Fruit fly (Drosophila melanogaster) whole organism, prepupa: ENCODE measurements around the gene Pak.

Experiments used
- CG10631 ChIP-seq: fragments of 200-800 bp; sonication (Bioruptor generic); optimal IDR thresholded peaks from 2 replicates; lab custom pipeline; 2016; ENCODE audit warnings: missing biosample characterization, missing genetic modification characterization
- CG11294 ChIP-seq: fragments of 200-800 bp; sonication (Bioruptor generic); IDR thresholded peaks from 2 replicates; pipeline ENCODE4 v1.3.6; 2022; ENCODE audit warnings: missing biosample characterization, missing genetic modification characterization
- CG15336 ChIP-seq: fragments of 200-800 bp; sonication (Bioruptor generic); IDR thresholded peaks from 2 replicates; pipeline ENCODE4 v1.3.6; 2022; ENCODE audit warnings: missing biosample characterization, missing genetic modification characterization
- CG1621 ChIP-seq: fragments of 200-800 bp; sonication (Bioruptor generic); optimal IDR thresholded peaks from 3 replicates; lab custom pipeline; 2018; ENCODE audit warnings: missing biosample characterization, mild to moderate bottlenecking, missing genetic modification characterization
- CG34406 ChIP-seq: fragments of 200-800 bp; sonication (Bioruptor generic); optimal IDR thresholded peaks from 3 replicates; lab custom pipeline; 2016; ENCODE audit warnings: missing biosample characterization, missing genetic modification characterization
- CG3919 ChIP-seq: fragments of 200-800 bp; sonication (Bioruptor generic); optimal IDR thresholded peaks from 3 replicates; lab custom pipeline; 2016; ENCODE audit warnings: missing biosample characterization, missing genetic modification characterization
- CG4318 ChIP-seq: fragments of 200-800 bp; sonication (Bioruptor generic); optimal IDR thresholded peaks from 3 replicates; lab custom pipeline; 2017; ENCODE audit warnings: missing biosample characterization, mild to moderate bottlenecking, missing genetic modification characterization
- CG6163 ChIP-seq: fragments of 200-800 bp; sonication (Bioruptor generic); IDR thresholded peaks from 3 replicates; pipeline ENCODE4 v1.3.6; 2022; ENCODE audit warnings: missing biosample characterization, missing genetic modification characterization
- CG6276 ChIP-seq: fragments of 200-800 bp; sonication (Bioruptor generic); optimal IDR thresholded peaks from 2 replicates; lab custom pipeline; 2017; ENCODE audit warnings: missing biosample characterization, mild to moderate bottlenecking, missing genetic modification characterization
- CG6792 ChIP-seq: fragments of 200-800 bp; sonication (Bioruptor generic); optimal IDR thresholded peaks from 3 replicates; lab custom pipeline; 2016; ENCODE audit warnings: missing biosample characterization, missing genetic modification characterization
- CG6808 ChIP-seq: fragments of 200-800 bp; sonication (Bioruptor generic); optimal IDR thresholded peaks from 3 replicates; lab custom pipeline; 2017; ENCODE audit warnings: missing biosample characterization, missing genetic modification characterization, mild to moderate bottlenecking, moderate library complexity, missing genetic modification reagents
- CG6854 ChIP-seq: fragments of 200-800 bp; sonication (Bioruptor generic); optimal IDR thresholded peaks from 2 replicates; lab custom pipeline; 2017; ENCODE audit warnings: missing biosample characterization, mild to moderate bottlenecking, missing genetic modification characterization
- CG7368 ChIP-seq: fragments of 200-800 bp; sonication (Bioruptor generic); optimal IDR thresholded peaks from 3 replicates; lab custom pipeline; 2016; ENCODE audit warnings: missing biosample characterization, missing genetic modification characterization
- CG8632 ChIP-seq: fragments of 200-800 bp; sonication (Bioruptor generic); optimal IDR thresholded peaks from 3 replicates; lab custom pipeline; 2016; ENCODE audit warnings: missing biosample characterization, missing genetic modification characterization
- CG9139 ChIP-seq: fragments of 200-800 bp; sonication (Bioruptor generic); optimal IDR thresholded peaks from 3 replicates; lab custom pipeline; 2017; ENCODE audit warnings: missing biosample characterization, mild to moderate bottlenecking, missing genetic modification characterization
- Eip75B ChIP-seq: fragments of 200-800 bp; sonication (Bioruptor generic); optimal IDR thresholded peaks from 3 replicates; lab custom pipeline; 2016; ENCODE audit warnings: missing biosample characterization, missing genetic modification characterization
- Eip78C ChIP-seq: fragments of 200-800 bp; sonication (Bioruptor generic); peaks from one replicate; lab custom pipeline; 2016; ENCODE audit warnings: missing biosample characterization, missing genetic modification characterization
- Eip93F ChIP-seq: fragments of 200-800 bp; sonication (Bioruptor generic); optimal IDR thresholded peaks from 2 replicates; lab custom pipeline; 2016; ENCODE audit warnings: missing biosample characterization, mild to moderate bottlenecking, missing genetic modification characterization
- Gug ChIP-seq: fragments of 200-800 bp; sonication (Bioruptor generic); IDR thresholded peaks from 2 replicates; pipeline ENCODE4 v1.3.6; 2022; ENCODE audit warnings: missing biosample characterization, missing genetic modification characterization
- Hr38 ChIP-seq: sonication (Bioruptor generic); optimal IDR thresholded peaks from 2 replicates; lab custom pipeline; 2016; ENCODE audit warnings: missing biosample characterization, missing genetic modification characterization
- Hr4 ChIP-seq: fragments of 200-800 bp; sonication (Bioruptor generic); optimal IDR thresholded peaks from 3 replicates; lab custom pipeline; 2016; ENCODE audit warnings: missing biosample characterization, missing genetic modification characterization
- Met ChIP-seq: fragments of 200-800 bp; sonication (Bioruptor generic); optimal IDR thresholded peaks from 3 replicates; lab custom pipeline; 2016; ENCODE audit warnings: missing biosample characterization, missing genetic modification characterization
- Sox102F ChIP-seq: fragments of 200-800 bp; sonication (Bioruptor generic); optimal IDR thresholded peaks from 2 replicates; lab custom pipeline; 2016; ENCODE audit warnings: missing biosample characterization, mild to moderate bottlenecking, missing genetic modification characterization
- Sox14 ChIP-seq: fragments of 200-800 bp; sonication (Bioruptor generic); optimal IDR thresholded peaks from 3 replicates; lab custom pipeline; 2016; ENCODE audit warnings: missing biosample characterization, missing genetic modification characterization
- Sox15 ChIP-seq: fragments of 200-800 bp; sonication (Bioruptor generic); optimal IDR thresholded peaks from 3 replicates; lab custom pipeline; 2016; ENCODE audit warnings: missing biosample characterization, missing genetic modification characterization
- dac ChIP-seq: fragments of 200-800 bp; sonication (Bioruptor generic); optimal IDR thresholded peaks from 2 replicates; lab custom pipeline; 2017; ENCODE audit warnings: missing biosample characterization, mild to moderate bottlenecking, missing genetic modification characterization
- dsx ChIP-seq: fragments of 200-800 bp; optimal IDR thresholded peaks from 3 replicates; lab custom pipeline; 2019; ENCODE audit warnings: missing biosample characterization, mild to moderate bottlenecking, missing genetic modification characterization, moderate library complexity; ENCODE audit not compliant: poor library complexity, severe bottlenecking
- esn ChIP-seq: fragments of 200-800 bp; sonication (Bioruptor generic); optimal IDR thresholded peaks from 2 replicates; lab custom pipeline; 2016; ENCODE audit warnings: missing biosample characterization, mild to moderate bottlenecking, missing genetic modification characterization, moderate library complexity
- fd59A ChIP-seq: fragments of 200-800 bp; sonication (Bioruptor generic); optimal IDR thresholded peaks from 2 replicates; lab custom pipeline; 2017; ENCODE audit warnings: missing biosample characterization, mild to moderate bottlenecking, missing genetic modification characterization, missing genetic modification reagents
- fkh ChIP-seq: fragments of 200-800 bp; sonication (Bioruptor generic); optimal IDR thresholded peaks from 3 replicates; lab custom pipeline; 2017; ENCODE audit warnings: missing biosample characterization, mild to moderate bottlenecking, missing genetic modification characterization, moderate library complexity
- lz ChIP-seq: fragments of 200-800 bp; sonication (Bioruptor generic); optimal IDR thresholded peaks from 3 replicates; lab custom pipeline; 2016; ENCODE audit warnings: missing biosample characterization, missing genetic modification characterization
- net ChIP-seq: fragments of 200-800 bp; sonication (Bioruptor generic); optimal IDR thresholded peaks from 3 replicates; lab custom pipeline; 2016; ENCODE audit warnings: missing biosample characterization, missing genetic modification characterization
- ss ChIP-seq, 2 experiments: fragments of 200-800 bp; sonication (Bioruptor generic); optimal IDR thresholded peaks; 2 replicates in 1 of 2; 3 replicates in 1 of 2; lab custom pipeline; 2017 to 2018; ENCODE audit warnings: mild to moderate bottlenecking in 2 of 2, missing biosample characterization in 2 of 2, missing genetic modification characterization in 2 of 2, moderate library complexity in 1 of 2
- svp ChIP-seq: fragments of 200-800 bp; sonication (Bioruptor generic); peaks from one replicate; lab custom pipeline; 2016; ENCODE audit warnings: missing biosample characterization, missing genetic modification characterization
- topi ChIP-seq: fragments of 200-800 bp; sonication (Bioruptor generic); optimal IDR thresholded peaks from 3 replicates; lab custom pipeline; 2016; ENCODE audit warnings: missing biosample characterization, missing genetic modification characterization
- vri ChIP-seq: fragments of 200-800 bp; sonication (Bioruptor generic); optimal IDR thresholded peaks from 3 replicates; lab custom pipeline; 2016; ENCODE audit warnings: missing biosample characterization, mild to moderate bottlenecking, missing genetic modification characterization

The Pak gene

DNA sequence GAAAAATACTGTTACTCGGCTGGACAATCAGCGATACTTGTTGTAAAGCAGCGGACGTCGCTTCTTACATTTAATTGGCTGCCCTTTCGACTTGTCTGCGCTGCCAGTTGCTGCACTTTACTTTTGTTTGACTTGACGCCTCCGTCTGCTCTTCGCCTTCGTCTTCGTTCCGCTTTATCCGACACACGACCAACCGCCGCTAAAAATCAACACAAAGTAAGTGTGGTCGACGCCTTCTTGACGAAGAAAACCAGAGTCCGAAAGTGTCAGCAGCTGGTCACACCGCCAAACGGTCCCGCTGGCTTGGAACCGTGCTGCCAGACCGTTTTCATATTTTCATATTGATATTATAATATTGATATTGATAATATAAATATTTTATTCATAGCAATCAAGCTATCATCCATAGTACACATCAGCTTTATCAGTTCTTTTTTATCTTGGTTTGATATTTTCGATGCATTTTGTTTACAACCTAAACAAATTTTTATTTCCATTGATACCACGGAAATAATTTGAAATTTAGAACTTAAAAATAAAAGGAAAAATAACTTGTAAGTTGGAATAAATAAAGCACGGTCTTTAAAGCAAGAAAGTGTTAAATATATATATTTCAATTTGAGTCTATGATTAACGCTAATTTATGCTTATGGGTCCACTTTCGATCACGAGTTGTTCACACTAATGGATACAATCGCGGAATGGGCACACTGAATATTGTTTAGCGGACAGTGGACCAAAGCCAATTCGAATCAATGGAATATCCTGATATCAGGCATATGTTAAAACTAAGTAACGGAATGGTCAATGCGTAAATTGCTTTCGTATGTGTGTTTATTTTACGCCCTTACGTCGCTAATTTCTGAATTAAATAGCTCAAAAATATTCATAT is 55.2 kb downstream of the Pak start, which contains the start of gene Dmtn (continued):
- TF ChIP-seq dac (GFP tag; lab: Kevin White, UChicago) (no peak), CG4318 (GFP tag; lab: Kevin White, UChicago) (no peak), Eip78C (peak; percentile 55), CG11294 (GFP tag; lab: Robert Waterston, UW) (no peak), CG9139 (GFP tag; lab: Kevin White, UChicago) (peak; percentile 39), CG6854 (peak; percentile 57), CG1621 (tag; lab: Kevin White, UChicago) (no peak), CG34406 (GFP tag; lab: Kevin White, UChicago) (peak; percentile 15), Sox15 (no peak), esn (GFP tag; lab: Kevin White, UChicago) (no peak), Eip93F (GFP tag; lab: Kevin White, UChicago) (peak; percentile 51), Gug (GFP tag; lab: Robert Waterston, UW) (no peak), Hr38 (GFP tag; lab: Kevin White, UChicago) (no peak), CG6163 (GFP tag; lab: Robert Waterston, UW) (no peak), CG15336 (GFP tag; lab: Robert Waterston, UW) (no peak), Sox14 (GFP tag; lab: Kevin White, UChicago) (peak; percentile 29), CG3919 (GFP tag; lab: Kevin White, UChicago) (peak; percentile 59), CG8632 (GFP tag; lab: Kevin White, UChicago) (no peak), Eip75B (GFP tag; lab: Kevin White, UChicago) (no peak), fd59A (no peak), CG7368 (GFP tag; lab: Kevin White, UChicago) (no peak)

DNA sequence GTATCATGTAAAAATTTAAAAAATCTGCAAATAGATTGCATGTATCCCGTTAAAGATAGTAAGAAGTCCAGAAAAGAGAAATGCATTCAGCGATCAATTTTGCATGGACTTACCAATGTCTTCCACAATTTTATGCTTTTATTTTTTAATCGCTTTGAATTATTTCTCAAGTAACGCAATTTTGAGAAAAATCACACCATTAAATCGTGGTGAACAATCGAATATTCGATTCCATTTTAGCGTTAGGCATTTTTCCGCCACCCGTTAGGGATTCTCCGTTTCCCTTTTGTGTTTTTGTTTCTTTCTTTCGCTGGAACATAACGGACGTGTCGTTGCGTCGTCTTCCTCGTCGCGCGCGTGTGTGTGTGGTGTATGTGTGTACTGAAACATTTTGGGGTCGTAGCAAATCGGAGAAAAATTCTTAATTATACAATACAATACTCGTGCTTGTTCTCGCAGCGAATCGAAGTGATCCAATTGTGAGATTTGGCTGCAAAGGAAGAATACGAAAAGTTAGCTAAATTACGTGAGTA is 55.9 kb downstream of the Pak start, which contains the start of gene gpp:
gpp (plus strand) TSS at position 290 of the 533 bp plus-strand sequence.
- TF ChIP-seq topi (GFP tag; lab: Kevin White, UChicago) (no peak), vri (GFP tag; lab: Kevin White, UChicago) (peak; percentile 36), Hr4 (GFP tag; lab: Kevin White, UChicago) (no peak), dsx (GFP tag; lab: Kevin White, UChicago) (peak; percentile 59), CG9139 (GFP tag; lab: Kevin White, UChicago) (no peak), CG6808 (GFP tag; lab: Kevin White, UChicago) (no peak), Eip78C (peak; percentile 72), lz (GFP tag; lab: Kevin White, UChicago) (no peak), CG6854 (peak; percentile 41), ss (GFP tag; optimal IDR thresholded peaks at IDR 0.05; lab: Kevin White, UChicago) (peak in 1 of 2 experiments; percentile 19), fd59A (no peak), CG7368 (GFP tag; lab: Kevin White, UChicago) (peak; percentile 13), net (GFP tag; lab: Kevin White, UChicago) (no peak), Sox14 (GFP tag; lab: Kevin White, UChicago) (peak; percentile 4), CG1621 (tag; lab: Kevin White, UChicago) (peak; percentile 10), CG3919 (GFP tag; lab: Kevin White, UChicago) (no peak), CG6792 (no peak), Sox102F (peak; percentile 29), esn (GFP tag; lab: Kevin White, UChicago) (peak; percentile 13), CG10631 (GFP tag; lab: Kevin White, UChicago) (no peak), Eip93F (GFP tag; lab: Kevin White, UChicago) (no peak), svp (GFP tag; lab: Kevin White, UChicago) (peak; percentile 69), Met (GFP tag; lab: Kevin White, UChicago) (no peak), dac (GFP tag; lab: Kevin White, UChicago) (no peak)

DNA sequence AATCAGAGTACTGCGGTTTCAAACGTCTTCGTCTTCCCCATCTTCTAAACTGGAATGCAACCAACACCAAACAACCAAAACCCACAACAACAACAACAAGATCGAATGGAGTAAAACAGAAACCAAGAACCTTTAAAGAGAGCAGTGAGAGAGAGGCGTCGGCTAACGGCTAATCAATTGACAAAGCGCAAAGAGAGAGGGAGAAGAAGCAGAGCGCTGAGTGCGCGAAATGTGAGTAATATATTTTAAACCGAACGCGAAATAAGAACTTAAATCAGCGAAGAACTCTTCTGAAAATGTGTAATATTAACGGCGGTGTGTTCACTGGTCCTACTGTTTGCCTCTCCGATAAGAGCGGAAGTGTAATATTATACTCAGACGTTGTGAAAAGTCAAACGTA is 56.8 kb downstream of the Pak start:
- TF ChIP-seq CG6792: no peak
- TF ChIP-seq Eip75B (GFP tag; lab: Kevin White, UChicago): no peak
- TF ChIP-seq CG6276 (GFP tag; lab: Kevin White, UChicago): peak; percentile 11
- TF ChIP-seq fkh (GFP tag; lab: Kevin White, UChicago): peak; percentile 10
- TF ChIP-seq vri (GFP tag; lab: Kevin White, UChicago): peak; percentile 31
- TF ChIP-seq svp (GFP tag; lab: Kevin White, UChicago): peak; percentile 67
